Fruit fly (Drosophila melanogaster): ENCODE measurements around the gene CG42367.
A peak's percentile ranks its signal among the peaks of the same experiment; 100 is the strongest.

CG42367 gene

DNA sequence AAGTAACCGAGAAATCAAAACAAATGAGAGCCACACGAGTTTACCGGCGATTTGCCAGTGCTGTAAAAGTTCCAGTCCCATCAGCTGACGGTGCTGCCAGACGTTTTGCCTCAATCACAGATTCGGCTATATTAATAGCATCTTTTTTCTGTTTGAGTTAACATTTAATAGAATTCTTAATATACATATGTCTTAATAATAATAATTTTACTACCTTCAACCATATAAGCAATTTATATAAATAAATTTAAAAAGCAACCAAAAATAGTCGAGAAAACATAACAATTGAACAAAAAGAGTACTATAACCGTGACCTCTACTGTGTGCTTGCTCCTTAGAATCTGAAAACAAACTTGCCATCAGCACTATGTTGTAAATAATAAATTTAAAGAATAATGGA is 23.7 kb downstream of the CG42367 start, which contains the start of the genes CG13126 and CG4709 (continued):
- peak; percentile 57 for TF ChIP-seq CG15073 (GFP tag; optimal IDR thresholded peaks at IDR 0.05)
- TF ChIP-seq crol (GFP tag; IDR thresholded peaks at IDR 0.05) = no peak
- no peak for TF ChIP-seq luna (GFP tag; optimal IDR thresholded peaks at IDR 0.05)
- peak; percentile 66; the same call in 1 of the 2 replicates for TF ChIP-seq CG1024 (GFP tag; IDR thresholded peaks at IDR 0.05)
- TF ChIP-seq CG10959 (GFP tag; IDR thresholded peaks at IDR 0.05) = peak; percentile 80
- no peak for TF ChIP-seq ham (GFP tag; IDR thresholded peaks at IDR 0.05)
- peak; percentile 6 for TF ChIP-seq bab2 (GFP tag; optimal IDR thresholded peaks at IDR 0.05)
- TF ChIP-seq Max (GFP tag; optimal IDR thresholded peaks at IDR 0.05) = peak; percentile 92
- TF ChIP-seq CG1832 (GFP tag; optimal IDR thresholded peaks at IDR 0.05) = no peak
- no peak for TF ChIP-seq Tbp (GFP tag; optimal IDR thresholded peaks at IDR 0.05)
- TF ChIP-seq CG6854 (GFP tag; optimal IDR thresholded peaks at IDR 0.05) = peak; percentile 87
- TF ChIP-seq Aef1 (GFP tag; IDR thresholded peaks at IDR 0.05) = peak; percentile 81
- peak; percentile 33; the same call in 1 of the 2 replicates for TF ChIP-seq chm (GFP tag; IDR thresholded peaks at IDR 0.05)
- TF ChIP-seq CG9876 (GFP tag; optimal IDR thresholded peaks at IDR 0.05) = no peak
- peak; percentile 92 for TF ChIP-seq Oli (tag; optimal IDR thresholded peaks at IDR 0.05)
- TF ChIP-seq Hsf (GFP tag; optimal IDR thresholded peaks at IDR 0.05) = peak; percentile 63
- TF ChIP-seq fu2 (GFP tag; optimal IDR thresholded peaks at IDR 0.05) = peak; percentile 5
- TF ChIP-seq Xrp1 (GFP tag; IDR thresholded peaks at IDR 0.05) = peak; percentile 97
- TF ChIP-seq Atf3 (GFP tag; optimal IDR thresholded peaks at IDR 0.05) = peak; percentile 29
- TF ChIP-seq CG1792 (GFP tag; optimal IDR thresholded peaks at IDR 0.05) = peak; percentile 36
- TF ChIP-seq CG12299 (tag; optimal IDR thresholded peaks at IDR 0.05) = peak; percentile 82
- peak; percentile 93 for TF ChIP-seq CG34422 (GFP tag; IDR thresholded peaks at IDR 0.05)
- TF ChIP-seq Gug (GFP tag; IDR thresholded peaks at IDR 0.05) = peak; percentile 48; the same call in 2 of the 4 replicates
- peak; percentile 92 for TF ChIP-seq HHEX (GFP tag; optimal IDR thresholded peaks at IDR 0.05)
- TF ChIP-seq jing (GFP tag; optimal IDR thresholded peaks at IDR 0.05) = peak; percentile 41
- peak; percentile 82 for TF ChIP-seq Nf-YC (tag; optimal IDR thresholded peaks at IDR 0.05)
- TF ChIP-seq pros (GFP tag; optimal IDR thresholded peaks at IDR 0.05) = peak; percentile 23
- TF ChIP-seq Dp (GFP tag; optimal IDR thresholded peaks at IDR 0.05) = peak; percentile 57
- TF ChIP-seq esg (GFP tag; conservative IDR thresholded peaks at IDR 0.05) = peak; percentile 88
- TF ChIP-seq CG10654 (GFP tag; optimal IDR thresholded peaks at IDR 0.05) = peak; percentile 88
- TF ChIP-seq BtbVII (GFP tag; optimal IDR thresholded peaks at IDR 0.05) = peak; percentile 84
- TF ChIP-seq CG3163 (GFP tag; optimal IDR thresholded peaks at IDR 0.05) = no peak
- peak; percentile 90 for TF ChIP-seq Asciz (GFP tag; optimal IDR thresholded peaks at IDR 0.05)
- peak; percentile 97 for TF ChIP-seq CG14710 (tag; optimal IDR thresholded peaks at IDR 0.05)
- TF ChIP-seq H15 (GFP tag; IDR thresholded peaks at IDR 0.05) = peak; percentile 80
- peak; percentile 70 for TF ChIP-seq danr (GFP tag; IDR thresholded peaks at IDR 0.05)
- peak; percentile 28 for TF ChIP-seq Bdp1 (GFP tag; optimal IDR thresholded peaks at IDR 0.05)
- TF ChIP-seq eve (GFP tag; optimal IDR thresholded peaks at IDR 0.05) = no peak
- TF ChIP-seq CG15514 (GFP tag; optimal IDR thresholded peaks at IDR 0.05) = peak; percentile 86
- peak; percentile 79 for TF ChIP-seq Lhr (GFP tag; optimal IDR thresholded peaks at IDR 0.05)
- no peak for TF ChIP-seq disco-r (GFP tag; optimal IDR thresholded peaks at IDR 0.05)
- TF ChIP-seq NFAT (GFP tag; IDR thresholded peaks at IDR 0.05) = peak; percentile 71; the same call in 1 of the 2 replicates
- peak; percentile 67 for TF ChIP-seq Ravus (GFP tag; IDR thresholded peaks at IDR 0.05)
- no peak for TF ChIP-seq ab (GFP tag; optimal IDR thresholded peaks at IDR 0.05)
- peak; percentile 68; the same call in 1 of the 3 replicates for TF ChIP-seq CG2199 (GFP tag; IDR thresholded peaks at IDR 0.05)
- no peak for TF ChIP-seq vnd (GFP tag; IDR thresholded peaks at IDR 0.05; ENCODE audit: partially characterized antibody)
- TF ChIP-seq nau (GFP tag; optimal IDR thresholded peaks at IDR 0.05) = peak; percentile 85
- no peak for TF ChIP-seq Trl (optimal IDR thresholded peaks at IDR 0.05)
- TF ChIP-seq Trl (GFP tag; optimal IDR thresholded peaks at IDR 0.05) = peak; percentile 40
- TF ChIP-seq az2 (GFP tag; optimal IDR thresholded peaks at IDR 0.05) = peak; percentile 92
- peak; percentile 18 for TF ChIP-seq Sin3A (optimal IDR thresholded peaks at IDR 0.05)
- peak; percentile 74; the same call in 2 of the 3 replicates for TF ChIP-seq CG2889 (GFP tag; IDR thresholded peaks at IDR 0.05)
- TF ChIP-seq Bteb2 (GFP tag; optimal IDR thresholded peaks at IDR 0.05) = peak; percentile 49

Data from whole organism, embryonic.